Fruit fly (Drosophila melanogaster) whole organism, embryonic: Measurements from ENCODE around the gene cerv.

Source experiments
- Bdp1 ChIP-seq: fragments of 200-800 bp; sonication (Bioruptor generic); optimal IDR thresholded peaks from 3 replicates; lab custom pipeline; 2016; ENCODE audit warnings: missing biosample characterization, missing genetic modification characterization
- CG1024 ChIP-seq: fragments of 200-800 bp; sonication (Bioruptor generic); IDR thresholded peaks from 2 replicates; pipeline ENCODE4 v1.3.6; 2022; ENCODE audit warnings: missing biosample characterization, missing genetic modification characterization
- CG11085 ChIP-seq: fragments of 200-800 bp; sonication (Bioruptor generic); IDR thresholded peaks from 2 replicates; pipeline ENCODE4 v1.3.6; 2022; ENCODE audit warnings: missing biosample characterization, missing genetic modification characterization
- CG11456 ChIP-seq: fragments of 200-800 bp; sonication (Bioruptor generic); IDR thresholded peaks from 3 replicates; pipeline ENCODE4 v1.3.6; 2022; ENCODE audit warnings: missing biosample characterization, missing genetic modification characterization
- CG12219 ChIP-seq: fragments of 200-800 bp; sonication (Bioruptor generic); optimal IDR thresholded peaks from 3 replicates; lab custom pipeline; 2018; ENCODE audit warnings: missing biosample characterization, mild to moderate bottlenecking, missing genetic modification characterization
- CG12236 ChIP-seq: fragments of 200-800 bp; sonication (Bioruptor generic); optimal IDR thresholded peaks from 2 replicates; lab custom pipeline; 2016; ENCODE audit warnings: missing biosample characterization, missing genetic modification characterization
- CG13123 ChIP-seq: fragments of 200-800 bp; sonication (Bioruptor generic); optimal IDR thresholded peaks from 2 replicates; lab custom pipeline; 2016; ENCODE audit warnings: missing biosample characterization, missing genetic modification characterization
- CG13894 ChIP-seq: fragments of 200-800 bp; sonication (Bioruptor generic); optimal IDR thresholded peaks from 3 replicates; lab custom pipeline; 2018; ENCODE audit warnings: missing biosample characterization, mild to moderate bottlenecking, missing genetic modification characterization, moderate library complexity
- CG17328 ChIP-seq: fragments of 200-800 bp; sonication (Bioruptor generic); IDR thresholded peaks from 2 replicates; pipeline ENCODE4 v1.3.6; 2022; ENCODE audit warnings: missing biosample characterization, missing genetic modification characterization
- CG18619 ChIP-seq: fragments of 200-800 bp; sonication (Bioruptor generic); optimal IDR thresholded peaks from 3 replicates; lab custom pipeline; 2017; ENCODE audit warnings: missing biosample characterization, mild to moderate bottlenecking, missing genetic modification characterization
- CG18764 ChIP-seq: fragments of 200-800 bp; sonication (Bioruptor generic); optimal IDR thresholded peaks from 3 replicates; lab custom pipeline; 2016; ENCODE audit warnings: missing biosample characterization, missing genetic modification characterization
- CG2120 ChIP-seq: fragments of 200-800 bp; sonication (Bioruptor generic); optimal IDR thresholded peaks from 3 replicates; lab custom pipeline; 2016; ENCODE audit warnings: missing biosample characterization, missing genetic modification characterization
- CG30020 ChIP-seq: fragments of 200-800 bp; optimal IDR thresholded peaks from 2 replicates; lab custom pipeline; 2019; ENCODE audit warnings: missing biosample characterization, mild to moderate bottlenecking, missing genetic modification characterization, moderate library complexity
- CG30403 ChIP-seq: fragments of 200-800 bp; sonication (Bioruptor generic); optimal IDR thresholded peaks from 3 replicates; lab custom pipeline; 2016; ENCODE audit warnings: missing biosample characterization, missing genetic modification characterization
- CG31388 ChIP-seq: fragments of 200-800 bp; sonication (Bioruptor generic); optimal IDR thresholded peaks from 2 replicates; lab custom pipeline; 2016; ENCODE audit warnings: missing biosample characterization, missing genetic modification characterization
- CG33213 ChIP-seq: fragments of 200-800 bp; sonication (Bioruptor generic); optimal IDR thresholded peaks from 3 replicates; lab custom pipeline; 2016; ENCODE audit warnings: missing biosample characterization, missing genetic modification characterization
- CG4707 ChIP-seq: fragments of 200-800 bp; sonication (Bioruptor generic); optimal IDR thresholded peaks from 2 replicates; lab custom pipeline; 2018; ENCODE audit warnings: missing biosample characterization, mild to moderate bottlenecking, missing genetic modification characterization, moderate library complexity
- CG6689 ChIP-seq: fragments of 200-800 bp; sonication (Bioruptor generic); IDR thresholded peaks from 2 replicates; pipeline ENCODE4 v1.3.6; 2022; ENCODE audit warnings: missing biosample characterization, missing genetic modification characterization
- CG8359 ChIP-seq: fragments of 200-800 bp; sonication (Bioruptor generic); optimal IDR thresholded peaks from 2 replicates; lab custom pipeline; 2017; ENCODE audit warnings: missing biosample characterization, mild to moderate bottlenecking, missing genetic modification characterization, borderline replicate concordance
- CG8478 ChIP-seq: fragments of >200 bp; optimal IDR thresholded peaks from 2 replicates; lab custom pipeline; 2018
- CG8765 ChIP-seq: fragments of 200-800 bp; sonication (Bioruptor generic); IDR thresholded peaks from 2 replicates; pipeline ENCODE4 v1.3.6; 2022; ENCODE audit warnings: missing biosample characterization, missing genetic modification characterization
- CG9437 ChIP-seq: fragments of 200-800 bp; sonication (Bioruptor generic); optimal IDR thresholded peaks from 2 replicates; lab custom pipeline; 2018; ENCODE audit warnings: missing biosample characterization, mild to moderate bottlenecking, missing genetic modification characterization
- CG9817 ChIP-seq: fragments of 200-800 bp; sonication (Bioruptor generic); optimal IDR thresholded peaks from 2 replicates; lab custom pipeline; 2018; ENCODE audit warnings: missing biosample characterization, mild to moderate bottlenecking, missing genetic modification characterization, moderate library complexity
- CHES-1-like ChIP-seq: fragments of 200-800 bp; sonication (Bioruptor generic); optimal IDR thresholded peaks from 2 replicates; lab custom pipeline; 2016; ENCODE audit warnings: missing biosample characterization, missing genetic modification characterization
- Dek ChIP-seq: fragments of 200-800 bp; sonication (Bioruptor generic); optimal IDR thresholded peaks from 3 replicates; lab custom pipeline; 2019; ENCODE audit warnings: missing biosample characterization, mild to moderate bottlenecking, missing genetic modification characterization, moderate library complexity
- Drgx ChIP-seq: fragments of 200-800 bp; sonication (Bioruptor generic); IDR thresholded peaks from 2 replicates; pipeline ENCODE4 v1.3.6; 2022; ENCODE audit warnings: missing biosample characterization, missing genetic modification characterization
- Ets65A ChIP-seq: fragments of 200-800 bp; sonication (Bioruptor generic); peaks from one replicate; lab custom pipeline; 2016; ENCODE audit warnings: missing biosample characterization, missing genetic modification characterization
- Gsc ChIP-seq: fragments of 200-800 bp; sonication (Bioruptor generic); IDR thresholded peaks from 2 replicates; pipeline ENCODE4 v1.3.6; 2022; ENCODE audit warnings: missing biosample characterization, missing genetic modification characterization
- Hand ChIP-seq: fragments of 200-800 bp; sonication (Bioruptor generic); optimal IDR thresholded peaks from 2 replicates; lab custom pipeline; 2017; ENCODE audit warnings: mild to moderate bottlenecking, missing biosample characterization, missing genetic modification reagents, missing genetic modification characterization
- Nf-YB ChIP-seq: fragments of 200-800 bp; sonication (Bioruptor generic); optimal IDR thresholded peaks from 3 replicates; lab custom pipeline; 2019; ENCODE audit warnings: missing biosample characterization, mild to moderate bottlenecking, missing genetic modification characterization, moderate library complexity
- NfI ChIP-seq: fragments of 200-800 bp; sonication (Bioruptor generic); optimal IDR thresholded peaks from 3 replicates; lab custom pipeline; 2018; ENCODE audit warnings: missing biosample characterization, mild to moderate bottlenecking, missing genetic modification characterization, moderate library complexity
- Oli ChIP-seq: fragments of 200-800 bp; sonication (Bioruptor generic); optimal IDR thresholded peaks from 2 replicates; lab custom pipeline; 2018; ENCODE audit warnings: missing biosample characterization, mild to moderate bottlenecking, missing genetic modification characterization, moderate library complexity
- Vsx1 ChIP-seq: fragments of 200-800 bp; sonication (Bioruptor generic); optimal IDR thresholded peaks from 2 replicates; lab custom pipeline; 2017; ENCODE audit warnings: missing biosample characterization, mild to moderate bottlenecking, missing genetic modification characterization, missing genetic modification reagents
- az2 ChIP-seq: fragments of 200-800 bp; sonication (Bioruptor generic); optimal IDR thresholded peaks from 3 replicates; lab custom pipeline; 2016; ENCODE audit warnings: missing biosample characterization, missing genetic modification characterization
- br ChIP-seq: fragments of >200 bp; optimal IDR thresholded peaks from 2 replicates; lab custom pipeline; 2017
- cad ChIP-seq: fragments of >200 bp; optimal IDR thresholded peaks from 2 replicates; lab custom pipeline; 2017; ENCODE audit warnings: missing biosample characterization, missing genetic modification characterization
- ci ChIP-seq: fragments of 200-800 bp; sonication (Bioruptor generic); IDR thresholded peaks from 3 replicates; pipeline ENCODE4 v1.3.6; 2022; ENCODE audit warnings: missing biosample characterization, missing genetic modification characterization
- crp ChIP-seq, 2 experiments: fragments of 200-800 bp; sonication (Bioruptor generic); optimal IDR thresholded peaks; 2 replicates in 1 of 2; 3 replicates in 1 of 2; lab custom pipeline; 2017; ENCODE audit warnings: missing biosample characterization in 2 of 2, missing genetic modification characterization in 2 of 2, mild to moderate bottlenecking in 1 of 2, moderate library complexity in 1 of 2
- dan ChIP-seq: fragments of 200-800 bp; sonication (Bioruptor generic); IDR thresholded peaks from 2 replicates; pipeline ENCODE4 v1.3.6; 2022; ENCODE audit warnings: missing biosample characterization, missing genetic modification characterization
- emc ChIP-seq: fragments of 200-800 bp; sonication (Bioruptor generic); optimal IDR thresholded peaks from 2 replicates; lab custom pipeline; 2016; ENCODE audit warnings: missing biosample characterization, missing genetic modification characterization
- gfzf ChIP-seq: fragments of 200-800 bp; sonication (Bioruptor generic); optimal IDR thresholded peaks from 2 replicates; lab custom pipeline; 2016; ENCODE audit warnings: missing biosample characterization, mild to moderate bottlenecking, missing genetic modification characterization, moderate library complexity
- kah ChIP-seq: fragments of 200-800 bp; sonication (Bioruptor generic); optimal IDR thresholded peaks from 2 replicates; lab custom pipeline; 2018; ENCODE audit warnings: missing biosample characterization, mild to moderate bottlenecking, missing genetic modification characterization
- kay ChIP-seq: fragments of 200-800 bp; sonication (Bioruptor generic); optimal IDR thresholded peaks from 2 replicates; lab custom pipeline; 2016; ENCODE audit warnings: missing biosample characterization, missing genetic modification characterization
- kni ChIP-seq: fragments of 200-800 bp; sonication (Bioruptor generic); optimal IDR thresholded peaks from 3 replicates; lab custom pipeline; 2017; ENCODE audit warnings: mild to moderate bottlenecking, missing biosample characterization, missing genetic modification reagents, missing genetic modification characterization
- lmd ChIP-seq: fragments of 200-800 bp; sonication (Bioruptor generic); IDR thresholded peaks from 2 replicates; pipeline ENCODE4 v1.3.6; 2022; ENCODE audit warnings: missing biosample characterization, missing genetic modification characterization
- lov ChIP-seq, 2 experiments: fragments of 200-800 bp in 1 of 2; fragments of >200 bp in 1 of 2; sonication (Bioruptor generic) in 1 of 2; IDR thresholded peaks in 1 of 2; optimal IDR thresholded peaks in 1 of 2; 2 replicates in 1 of 2; 3 replicates in 1 of 2; pipeline versions ENCODE4 v1.3.6 to Lab custom; 2017 to 2022; ENCODE audit warnings: missing biosample characterization in 1 of 2, missing genetic modification characterization in 1 of 2
- nerfin-1 ChIP-seq: fragments of 200-800 bp; sonication (Bioruptor generic); optimal IDR thresholded peaks from 3 replicates; lab custom pipeline; 2019; ENCODE audit warnings: missing biosample characterization, mild to moderate bottlenecking, missing genetic modification characterization, moderate library complexity
- ro ChIP-seq: fragments of 200-800 bp; sonication (Bioruptor generic); IDR thresholded peaks from 2 replicates; pipeline ENCODE4 v1.3.6; 2022; ENCODE audit warnings: missing biosample characterization, missing genetic modification characterization
- shn ChIP-seq: fragments of 200-800 bp; sonication (Bioruptor generic); optimal IDR thresholded peaks from 3 replicates; lab custom pipeline; 2016; ENCODE audit warnings: missing biosample characterization, missing genetic modification characterization
- sug ChIP-seq: fragments of 200-800 bp; optimal IDR thresholded peaks from 2 replicates; lab custom pipeline; 2019; ENCODE audit warnings: missing biosample characterization, mild to moderate bottlenecking, missing genetic modification characterization, moderate library complexity
- vnd ChIP-seq: fragments of 200-800 bp; sonication (Bioruptor generic); IDR thresholded peaks from 3 replicates; pipeline ENCODE4 v1.3.6; 2022; ENCODE audit warnings: missing biosample characterization, missing genetic modification characterization; ENCODE audit not compliant: partially characterized antibody
- wor ChIP-seq: fragments of 200-800 bp; sonication (Bioruptor generic); IDR thresholded peaks from 2 replicates; pipeline ENCODE4 v1.3.6; 2022; ENCODE audit warnings: missing biosample characterization, missing genetic modification characterization

cerv gene

dm6 chrX:15582853-15583252 is 4.9 kb upstream of the cerv start, which contains the start of the genes CG9215 and CG8097 (continued):
- TF ChIP-seq kah (no peak), CHES-1-like (GFP tag; lab: Kevin White, UChicago) (peak; percentile 48), CG6689 (GFP tag; lab: Robert Waterston, UW) (no peak), ro (no peak), CG4707 (GFP tag; lab: Kevin White, UChicago) (no peak), CG9437 (peak; percentile 61), lov (optimal IDR thresholded peaks at IDR 0.05; lab: Kevin White, UChicago) (no peak), lov (GFP tag; IDR thresholded peaks at IDR 0.05; lab: Robert Waterston, UW) (no peak), lmd (GFP tag; lab: Robert Waterston, UW) (peak; percentile 22; the same call in 1 of the 2 replicates), CG18764 (GFP tag; lab: Kevin White, UChicago) (no peak), CG12219 (GFP tag; lab: Kevin White, UChicago) (no peak), CG2120 (GFP tag; lab: Kevin White, UChicago) (peak; percentile 62), vnd (GFP tag; lab: Robert Waterston, UW) (peak; percentile 97), gfzf (GFP tag; lab: Kevin White, UChicago) (peak; percentile 36), Drgx (no peak), shn (GFP tag; lab: Kevin White, UChicago) (peak; percentile 47), NfI (no peak), Ets65A (GFP tag; lab: Kevin White, UChicago) (peak; percentile 43), CG1024 (GFP tag; lab: Robert Waterston, UW) (no peak), CG30403 (GFP tag; lab: Kevin White, UChicago) (peak; percentile 54), CG12236 (GFP tag; lab: Kevin White, UChicago) (no peak), dan (no peak), CG17328 (GFP tag; lab: Robert Waterston, UW) (no peak), Bdp1 (GFP tag; lab: Kevin White, UChicago) (no peak), CG33213 (GFP tag; lab: Kevin White, UChicago) (peak; percentile 3), CG8359 (GFP tag; lab: Kevin White, UChicago) (no peak), nerfin-1 (tag; lab: Kevin White, UChicago) (peak; percentile 2), CG18619 (no peak), az2 (peak; percentile 18), wor (GFP tag; lab: Robert Waterston, UW) (no peak), CG11085 (GFP tag; lab: Robert Waterston, UW) (no peak), Hand (no peak), CG13123 (GFP tag; lab: Kevin White, UChicago) (no peak), CG8478 (no peak), CG30020 (tag; lab: Kevin White, UChicago) (peak; percentile 53), CG8765 (GFP tag; lab: Robert Waterston, UW) (no peak), emc (GFP tag; lab: Kevin White, UChicago) (no peak), Nf-YB (GFP tag; lab: Kevin White, UChicago) (no peak), CG9817 (peak; percentile 18), Vsx1 (no peak), kay (GFP tag; lab: Kevin White, UChicago) (no peak), CG13894 (tag; lab: Kevin White, UChicago) (no peak), Dek (tag; lab: Kevin White, UChicago) (no peak), cad (GFP tag; lab: Kevin White, UChicago) (no peak), CG11456 (GFP tag; lab: Robert Waterston, UW) (no peak), Gsc (GFP tag; lab: Robert Waterston, UW) (no peak), CG31388 (GFP tag; lab: Kevin White, UChicago) (no peak), Oli (no peak), ci (GFP tag; lab: Robert Waterston, UW) (no peak), br (lab: Kevin White, UChicago) (no peak), kni (GFP tag; lab: Kevin White, UChicago) (no peak), crp (GFP tag; optimal IDR thresholded peaks at IDR 0.05; lab: Kevin White, UChicago) (peak in 1 of 2 experiments; percentile 25), sug (tag; lab: Kevin White, UChicago) (peak; percentile 71)
